Fruit fly (Drosophila melanogaster) whole organism, embryonic: Measurements from ENCODE around the gene Rrp1.
A peak's percentile ranks its signal among the peaks of the same experiment; 100 is the strongest.

ENCODE experiments used
- Adf1 ChIP-seq: fragments of 200-800 bp; sonication (Bioruptor generic); IDR thresholded peaks from 2 replicates; pipeline ENCODE4 v1.3.6; 2022; ENCODE audit warnings: missing biosample characterization, missing genetic modification characterization
- CG10267 ChIP-seq: fragments of 200-800 bp; sonication (Bioruptor generic); optimal IDR thresholded peaks from 2 replicates; lab custom pipeline; 2018; ENCODE audit warnings: missing biosample characterization, mild to moderate bottlenecking, missing genetic modification characterization, moderate library complexity
- CG11504 ChIP-seq: fragments of 200-800 bp; sonication (Bioruptor generic); optimal IDR thresholded peaks from 3 replicates; lab custom pipeline; 2019; ENCODE audit warnings: missing biosample characterization, mild to moderate bottlenecking, missing genetic modification characterization, moderate library complexity
- CG12155 ChIP-seq: fragments of 200-800 bp; sonication (Bioruptor generic); optimal IDR thresholded peaks from 3 replicates; lab custom pipeline; 2016; ENCODE audit warnings: missing biosample characterization, missing genetic modification characterization
- CG12219 ChIP-seq: fragments of 200-800 bp; sonication (Bioruptor generic); optimal IDR thresholded peaks from 3 replicates; lab custom pipeline; 2018; ENCODE audit warnings: missing biosample characterization, mild to moderate bottlenecking, missing genetic modification characterization
- CG12236 ChIP-seq: fragments of 200-800 bp; sonication (Bioruptor generic); optimal IDR thresholded peaks from 2 replicates; lab custom pipeline; 2016; ENCODE audit warnings: missing biosample characterization, missing genetic modification characterization
- CG12769 ChIP-seq: fragments of 200-800 bp; sonication (Bioruptor generic); optimal IDR thresholded peaks from 2 replicates; lab custom pipeline; 2019; ENCODE audit warnings: missing biosample characterization, mild to moderate bottlenecking, missing genetic modification characterization, moderate library complexity
- CG13424 ChIP-seq: fragments of 200-800 bp; sonication (Bioruptor generic); optimal IDR thresholded peaks from 2 replicates; lab custom pipeline; 2019; ENCODE audit warnings: missing biosample characterization, mild to moderate bottlenecking, missing genetic modification characterization, moderate library complexity
- CG13624 ChIP-seq: fragments of 200-800 bp; sonication (Bioruptor generic); optimal IDR thresholded peaks from 2 replicates; lab custom pipeline; 2016; ENCODE audit warnings: missing biosample characterization, missing genetic modification characterization
- CG15514 ChIP-seq: fragments of 200-800 bp; sonication (Bioruptor generic); optimal IDR thresholded peaks from 3 replicates; lab custom pipeline; 2017; ENCODE audit warnings: missing biosample characterization, missing genetic modification characterization, mild to moderate bottlenecking, moderate library complexity, missing genetic modification reagents
- CG1603 ChIP-seq: fragments of 200-800 bp; sonication (Bioruptor generic); optimal IDR thresholded peaks from 2 replicates; lab custom pipeline; 2019; ENCODE audit warnings: missing biosample characterization, mild to moderate bottlenecking, missing genetic modification characterization, moderate library complexity
- CG16779 ChIP-seq: fragments of 200-800 bp; sonication (Bioruptor generic); IDR thresholded peaks from 2 replicates; pipeline ENCODE4 v1.3.6; 2022; ENCODE audit warnings: missing biosample characterization, missing genetic modification characterization
- CG18262 ChIP-seq: fragments of 200-800 bp; optimal IDR thresholded peaks from 3 replicates; lab custom pipeline; 2019; ENCODE audit warnings: missing biosample characterization, mild to moderate bottlenecking, missing genetic modification characterization, moderate library complexity
- CG2120 ChIP-seq: fragments of 200-800 bp; sonication (Bioruptor generic); optimal IDR thresholded peaks from 3 replicates; lab custom pipeline; 2016; ENCODE audit warnings: missing biosample characterization, missing genetic modification characterization
- CG2202 ChIP-seq: fragments of 200-800 bp; sonication (Bioruptor generic); optimal IDR thresholded peaks from 2 replicates; lab custom pipeline; 2018; ENCODE audit warnings: missing biosample characterization, mild to moderate bottlenecking, missing genetic modification characterization
- CG31388 ChIP-seq: fragments of 200-800 bp; sonication (Bioruptor generic); optimal IDR thresholded peaks from 2 replicates; lab custom pipeline; 2016; ENCODE audit warnings: missing biosample characterization, missing genetic modification characterization
- CG32532 ChIP-seq: fragments of 200-800 bp; sonication (Bioruptor generic); IDR thresholded peaks from 2 replicates; pipeline ENCODE4 v1.3.6; 2022; ENCODE audit warnings: missing biosample characterization, missing genetic modification characterization
- CG42726 ChIP-seq: fragments of 200-800 bp; sonication (Bioruptor generic); IDR thresholded peaks from 2 replicates; pipeline ENCODE4 v1.3.6; 2022; ENCODE audit warnings: missing biosample characterization, missing genetic modification characterization; ENCODE audit not compliant: partially characterized antibody
- CG7928 ChIP-seq: fragments of 200-800 bp; sonication (Bioruptor generic); optimal IDR thresholded peaks from 2 replicates; lab custom pipeline; 2017; ENCODE audit warnings: missing biosample characterization, mild to moderate bottlenecking, missing genetic modification characterization
- Deaf1 ChIP-seq: fragments of 200-800 bp; optimal IDR thresholded peaks from 3 replicates; lab custom pipeline; 2019; ENCODE audit warnings: missing biosample characterization, mild to moderate bottlenecking, missing genetic modification characterization, moderate library complexity
- Gsc ChIP-seq: fragments of 200-800 bp; sonication (Bioruptor generic); IDR thresholded peaks from 2 replicates; pipeline ENCODE4 v1.3.6; 2022; ENCODE audit warnings: missing biosample characterization, missing genetic modification characterization
- H15 ChIP-seq: fragments of 200-800 bp; sonication (Bioruptor generic); IDR thresholded peaks from 3 replicates; pipeline ENCODE4 v1.3.6; 2022; ENCODE audit warnings: missing biosample characterization, missing genetic modification characterization
- Hmr ChIP-seq: fragments of 200-800 bp; sonication (Bioruptor generic); optimal IDR thresholded peaks from 3 replicates; lab custom pipeline; 2017; ENCODE audit warnings: mild to moderate bottlenecking, missing biosample characterization, missing genetic modification reagents, missing genetic modification characterization
- Hr78 ChIP-seq, 2 experiments: fragments of 200-800 bp in 1 of 2; fragments of >200 bp in 1 of 2; sonication (Bioruptor generic) in 1 of 2; optimal IDR thresholded peaks; 2 replicates each; lab custom pipeline; 2017 to 2019; ENCODE audit warnings: missing biosample characterization in 2 of 2, missing genetic modification characterization in 2 of 2, mild to moderate bottlenecking in 1 of 2, moderate library complexity in 1 of 2
- Meics ChIP-seq: fragments of 200-800 bp; sonication (Bioruptor generic); optimal IDR thresholded peaks from 2 replicates; lab custom pipeline; 2017; ENCODE audit warnings: missing biosample characterization, mild to moderate bottlenecking, missing genetic modification characterization
- Mrtf ChIP-seq: fragments of 200-800 bp; sonication (Bioruptor generic); IDR thresholded peaks from 3 replicates; pipeline ENCODE4 v1.3.6; 2022; ENCODE audit warnings: missing biosample characterization, missing genetic modification characterization
- NFAT ChIP-seq: fragments of 200-800 bp; sonication (Bioruptor generic); IDR thresholded peaks from 2 replicates; pipeline ENCODE4 v1.3.6; 2022; ENCODE audit warnings: missing biosample characterization, missing genetic modification characterization
- Oli ChIP-seq: fragments of 200-800 bp; sonication (Bioruptor generic); optimal IDR thresholded peaks from 2 replicates; lab custom pipeline; 2018; ENCODE audit warnings: missing biosample characterization, mild to moderate bottlenecking, missing genetic modification characterization, moderate library complexity
- Poxn ChIP-seq: fragments of 200-800 bp; sonication (Bioruptor generic); IDR thresholded peaks from 2 replicates; pipeline ENCODE4 v1.3.6; 2022; ENCODE audit warnings: missing biosample characterization, missing genetic modification characterization
- Rfx ChIP-seq: fragments of 200-800 bp; sonication (Bioruptor generic); IDR thresholded peaks from 2 replicates; pipeline ENCODE4 v1.3.6; 2022; ENCODE audit warnings: missing biosample characterization, missing genetic modification characterization
- Rx ChIP-seq: fragments of 200-800 bp; sonication (Bioruptor generic); IDR thresholded peaks from 2 replicates; pipeline ENCODE4 v1.3.6; 2022; ENCODE audit warnings: missing biosample characterization, missing genetic modification characterization
- Sox102F ChIP-seq: fragments of 200-800 bp; sonication (Bioruptor generic); optimal IDR thresholded peaks from 2 replicates; lab custom pipeline; 2018; ENCODE audit warnings: missing biosample characterization, mild to moderate bottlenecking, missing genetic modification characterization, moderate library complexity
- hkb ChIP-seq, 2 experiments: fragments of 200-800 bp in 1 of 2; fragments of >200 bp in 1 of 2; sonication (Bioruptor generic) in 1 of 2; IDR thresholded peaks in 1 of 2; optimal IDR thresholded peaks in 1 of 2; 2 replicates each; pipeline versions ENCODE4 v1.3.6 to Lab custom; 2017 to 2022; ENCODE audit warnings: missing biosample characterization in 1 of 2, missing genetic modification characterization in 1 of 2
- lab ChIP-seq: fragments of 200-800 bp; sonication (Bioruptor generic); optimal IDR thresholded peaks from 3 replicates; lab custom pipeline; 2017; ENCODE audit warnings: missing biosample characterization, missing genetic modification characterization, mild to moderate bottlenecking, moderate library complexity, missing genetic modification reagents
- lilli ChIP-seq: fragments of 200-800 bp; sonication (Bioruptor generic); optimal IDR thresholded peaks from 3 replicates; lab custom pipeline; 2016; ENCODE audit warnings: missing biosample characterization, missing genetic modification characterization
- lola ChIP-seq, 3 experiments: fragments of >200 bp in 2 of 3; fragments of 200-800 bp in 1 of 3; sonication (Bioruptor generic) in 1 of 3; optimal IDR thresholded peaks; 2 replicates each; lab custom pipeline; 2017 to 2019; ENCODE audit warnings: missing biosample characterization in 3 of 3, missing genetic modification characterization in 3 of 3, mild to moderate bottlenecking in 1 of 3, moderate library complexity in 1 of 3
- nau ChIP-seq: fragments of 200-800 bp; sonication (Bioruptor generic); optimal IDR thresholded peaks from 3 replicates; lab custom pipeline; 2017; ENCODE audit warnings: missing biosample characterization, mild to moderate bottlenecking, missing genetic modification characterization, missing genetic modification reagents
- otp ChIP-seq: fragments of 200-800 bp; sonication (Bioruptor generic); IDR thresholded peaks from 3 replicates; pipeline ENCODE4, ENCODE4 v1.3.6; 2022; ENCODE audit warnings: missing biosample characterization, missing genetic modification characterization
- phol ChIP-seq: fragments of 200-800 bp; sonication (Bioruptor generic); optimal IDR thresholded peaks from 3 replicates; lab custom pipeline; 2018; ENCODE audit warnings: missing biosample characterization, mild to moderate bottlenecking, missing genetic modification characterization, moderate library complexity
- prd ChIP-seq, 3 experiments: fragments of >200 bp in 2 of 3; fragments of 200-800 bp in 1 of 3; sonication (Bioruptor generic) in 1 of 3; optimal IDR thresholded peaks in 2 of 3; IDR thresholded peaks in 1 of 3; 2 replicates in 2 of 3; 3 replicates in 1 of 3; pipeline versions ENCODE4 v1.3.6 to Lab custom; 2017 to 2022; ENCODE audit warnings: missing biosample characterization in 1 of 3, missing genetic modification characterization in 1 of 3
- psq ChIP-seq: fragments of 200-800 bp; sonication (Bioruptor generic); optimal IDR thresholded peaks from 2 replicates; lab custom pipeline; 2017; ENCODE audit warnings: missing biosample characterization, missing genetic modification characterization
- repo ChIP-seq: fragments of 200-800 bp; sonication (Bioruptor generic); optimal IDR thresholded peaks from 2 replicates; lab custom pipeline; 2016; ENCODE audit warnings: missing biosample characterization, missing genetic modification characterization
- ro ChIP-seq: fragments of 200-800 bp; sonication (Bioruptor generic); IDR thresholded peaks from 2 replicates; pipeline ENCODE4 v1.3.6; 2022; ENCODE audit warnings: missing biosample characterization, missing genetic modification characterization
- sc ChIP-seq, 3 experiments: fragments of >200 bp in 2 of 3; fragments of 200-800 bp in 1 of 3; sonication (Bioruptor generic) in 1 of 3; optimal IDR thresholded peaks; 2 replicates in 2 of 3; 3 replicates in 1 of 3; lab custom pipeline; 2017; ENCODE audit warnings: mild to moderate bottlenecking in 1 of 3, missing biosample characterization in 1 of 3, missing genetic modification characterization in 1 of 3, missing genetic modification reagents in 1 of 3
- sd ChIP-seq: fragments of 200-800 bp; sonication (Bioruptor generic); optimal IDR thresholded peaks from 3 replicates; lab custom pipeline; 2018; ENCODE audit warnings: missing biosample characterization, mild to moderate bottlenecking, missing genetic modification characterization, moderate library complexity
- tll ChIP-seq, 2 experiments: fragments of 200-800 bp in 1 of 2; fragments of >200 bp in 1 of 2; sonication (Bioruptor generic) in 1 of 2; optimal IDR thresholded peaks; 2 replicates each; lab custom pipeline; 2017 to 2019; ENCODE audit warnings: missing biosample characterization in 2 of 2, missing genetic modification characterization in 2 of 2, mild to moderate bottlenecking in 1 of 2, moderate library complexity in 1 of 2
- toy ChIP-seq: fragments of 200-800 bp; sonication (Bioruptor generic); IDR thresholded peaks from 2 replicates; pipeline ENCODE4 v1.3.6; 2022; ENCODE audit warnings: missing biosample characterization, missing genetic modification characterization
- trh ChIP-seq: fragments of 200-800 bp; sonication (Bioruptor generic); optimal IDR thresholded peaks from 2 replicates; lab custom pipeline; 2016; ENCODE audit warnings: missing biosample characterization, missing genetic modification characterization

Rrp1 gene

dm6 chr2L:2931555-2932131 lies 40.7 kb downstream of the Rrp1 start (continued):
- TF ChIP-seq CG13624 (GFP tag; lab: Kevin White, UChicago) (no peak), hkb (optimal IDR thresholded peaks at IDR 0.05; lab: Kevin White, UChicago) (no peak), hkb (GFP tag; IDR thresholded peaks at IDR 0.05; lab: Robert Waterston, UW) (0 out of 2 replicates have a peak, but pooled peaks have one; percentile 6), CG16779 (GFP tag; lab: Robert Waterston, UW) (no peak), lola (GFP tag; optimal IDR thresholded peaks at IDR 0.05; lab: Kevin White, UChicago) (no peak), trh (GFP tag; lab: Kevin White, UChicago) (no peak), lab (GFP tag; lab: Kevin White, UChicago) (peak; percentile 33), Rx (GFP tag; lab: Robert Waterston, UW) (no peak), CG15514 (GFP tag; lab: Kevin White, UChicago) (peak; percentile 6), CG13424 (tag; lab: Kevin White, UChicago) (peak; percentile 21), phol (tag; lab: Kevin White, UChicago) (peak; percentile 22), NFAT (GFP tag; lab: Robert Waterston, UW) (no peak), Sox102F (GFP tag; lab: Kevin White, UChicago) (peak; percentile 14), lilli (GFP tag; lab: Kevin White, UChicago) (peak; percentile 26), CG31388 (GFP tag; lab: Kevin White, UChicago) (no peak), CG12236 (GFP tag; lab: Kevin White, UChicago) (no peak), CG12769 (tag; lab: Kevin White, UChicago) (peak; percentile 16), sc (optimal IDR thresholded peaks at IDR 0.05; lab: Kevin White, UChicago) (no peak), sc (GFP tag; optimal IDR thresholded peaks at IDR 0.05; lab: Kevin White, UChicago) (no peak), CG2202 (no peak), CG12219 (GFP tag; lab: Kevin White, UChicago) (no peak), Hmr (GFP tag; lab: Kevin White, UChicago) (peak; percentile 6), toy (GFP tag; lab: Robert Waterston, UW) (no peak), CG18262 (tag; lab: Kevin White, UChicago) (peak; percentile 9), Deaf1 (peak; percentile 0), sd (tag; lab: Kevin White, UChicago) (no peak), prd (optimal IDR thresholded peaks at IDR 0.05; lab: Kevin White, UChicago) (no peak), prd (GFP tag; IDR thresholded peaks at IDR 0.05; lab: Robert Waterston, UW) (no peak), Oli (tag; lab: Kevin White, UChicago) (peak; percentile 11), Gsc (GFP tag; lab: Robert Waterston, UW) (no peak), CG7928 (no peak), CG42726 (GFP tag; lab: Robert Waterston, UW) (no peak), CG11504 (tag; lab: Kevin White, UChicago) (peak; percentile 33), psq (GFP tag; lab: Kevin White, UChicago) (no peak), CG2120 (GFP tag; lab: Kevin White, UChicago) (peak; percentile 36), Meics (GFP tag; lab: Kevin White, UChicago) (peak; percentile 20), Rfx (GFP tag; lab: Robert Waterston, UW) (no peak)

- TF ChIP-seq H15 = no peak
- no peak for TF ChIP-seq Mrtf
- no peak for TF ChIP-seq CG1603
- 0 out of 2 replicates have a peak, but pooled peaks have one; percentile 16 for TF ChIP-seq CG32532 (GFP tag; lab: Robert Waterston, UW)
- no peak for TF ChIP-seq CG10267 (tag; lab: Kevin White, UChicago)
- no peak for TF ChIP-seq repo (GFP tag; lab: Kevin White, UChicago)
- no peak for TF ChIP-seq Hr78 (GFP tag; optimal IDR thresholded peaks at IDR 0.05; lab: Kevin White, UChicago)
- no peak for TF ChIP-seq otp (GFP tag; lab: Robert Waterston, UW)
- no peak for TF ChIP-seq Poxn
- no peak for TF ChIP-seq CG12155 (GFP tag; lab: Kevin White, UChicago)
- TF ChIP-seq ro = 0 out of 2 replicates have a peak, but pooled peaks have one; percentile 15
- no peak for TF ChIP-seq nau
- TF ChIP-seq Adf1 (GFP tag; lab: Robert Waterston, UW) = no peak
- no peak for TF ChIP-seq tll (GFP tag; optimal IDR thresholded peaks at IDR 0.05; lab: Kevin White, UChicago)
Observed at dm6 chr2L:2930646-2931045, 41.7 kb downstream of the Rrp1 start.
